Worm (Caenorhabditis elegans): ENCODE results near the gene lgg-1.

DNA sequence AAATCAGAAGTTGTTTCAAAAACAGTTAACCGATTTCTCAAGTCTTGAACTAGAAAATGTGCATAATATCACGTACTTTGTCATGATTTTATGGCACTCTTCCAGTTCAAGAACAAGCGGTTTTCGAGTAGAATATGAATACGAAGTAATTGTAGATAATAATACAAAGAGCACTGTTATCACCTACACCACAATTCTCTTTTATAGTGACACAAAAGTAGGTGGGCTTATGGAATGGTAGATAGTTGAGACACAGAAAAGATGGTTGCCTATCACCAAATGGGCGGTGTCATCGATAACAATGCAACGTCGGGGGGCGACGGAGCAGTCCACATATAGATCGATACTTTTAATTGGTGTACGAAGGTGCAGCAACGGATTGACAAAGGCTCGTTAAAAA lies 18.8 kb downstream of the lgg-1 start:
- TF ChIP-seq blmp-1 (tag; optimal IDR thresholded peaks at IDR 0.05; ENCODE audit: insufficient read depth) (no peak), dmd-4 (tag; optimal IDR thresholded peaks at IDR 0.05) (no peak), mdl-1 (tag; optimal IDR thresholded peaks at IDR 0.05) (no peak), crh-2 (tag; optimal IDR thresholded peaks at IDR 0.05) (peak; percentile 43), nhr-25 (tag; optimal IDR thresholded peaks at IDR 0.05) (no peak), unc-39 (tag; optimal IDR thresholded peaks at IDR 0.05) (no peak), lsy-2 (tag; optimal IDR thresholded peaks at IDR 0.05) (no peak), lin-39 (tag; optimal IDR thresholded peaks at IDR 0.05) (no peak), skn-1 (tag; optimal IDR thresholded peaks at IDR 0.05) (peak; percentile 33), elt-3 (tag; optimal IDR thresholded peaks at IDR 0.05) (no peak)

Data from whole organism, L2 larva.